Fruit fly (Drosophila melanogaster): ENCODE measurements around the gene CG9331.

The CG9331 gene

DNA sequence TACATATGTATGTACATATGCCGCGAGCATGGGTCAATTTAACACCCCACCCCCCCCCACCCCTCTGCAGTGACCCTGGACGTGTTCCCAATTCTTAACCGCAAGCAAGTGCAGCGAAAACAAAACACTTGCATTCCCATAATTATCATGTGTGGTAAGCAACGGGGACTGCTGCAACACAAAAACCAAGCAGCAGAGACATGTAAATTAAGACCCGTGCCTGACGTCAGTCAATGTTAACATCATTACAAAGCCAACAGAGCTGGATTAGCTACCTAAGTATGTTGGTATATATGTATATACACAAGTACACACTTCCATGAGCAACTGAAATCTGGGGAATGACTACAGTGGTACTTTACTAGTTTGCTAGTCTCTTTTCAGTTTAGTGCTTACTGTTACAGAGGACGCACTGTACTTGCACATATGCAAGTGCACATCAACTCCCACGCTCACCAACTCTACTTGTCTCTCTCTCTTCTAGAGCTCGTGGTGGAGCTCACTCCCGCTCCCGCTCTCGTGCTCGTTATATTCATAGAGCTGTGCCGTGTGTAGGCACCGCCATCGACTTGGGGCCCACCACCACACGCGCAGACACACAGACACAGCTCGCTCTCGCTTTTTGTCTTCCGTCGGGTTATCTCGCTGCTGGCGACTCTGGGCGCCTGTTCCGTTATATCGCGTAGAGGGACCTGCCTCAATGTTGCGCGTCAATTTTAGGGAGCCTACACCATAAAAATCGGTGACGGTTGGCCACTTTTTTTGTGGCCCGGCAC, 1.2 kb upstream of the CG9331 start (continued):
- TF ChIP-seq unpg (GFP tag; optimal IDR thresholded peaks at IDR 0.05) (no peak), CG6813 (GFP tag; optimal IDR thresholded peaks at IDR 0.05) (peak; percentile 18), CG18011 (GFP tag; optimal IDR thresholded peaks at IDR 0.05) (no peak), Spps (tag; optimal IDR thresholded peaks at IDR 0.05) (no peak), CG9817 (tag; optimal IDR thresholded peaks at IDR 0.05) (no peak), CG2712 (tag; optimal IDR thresholded peaks at IDR 0.05) (peak; percentile 13), crol (GFP tag; IDR thresholded peaks at IDR 0.05) (peak; percentile 49; the same call in 1 of the 2 replicates), CG10321 (GFP tag; IDR thresholded peaks at IDR 0.05) (no peak), CG9609 (GFP tag; optimal IDR thresholded peaks at IDR 0.05) (no peak), CG18619 (GFP tag; optimal IDR thresholded peaks at IDR 0.05) (no peak), CG8359 (GFP tag; optimal IDR thresholded peaks at IDR 0.05; ENCODE audit: borderline replicate concordance) (no peak), Bgb (GFP tag; IDR thresholded peaks at IDR 0.05; ENCODE audit: partially characterized antibody) (peak; percentile 40; the same call in 1 of the 2 replicates), CG13296 (GFP tag; optimal IDR thresholded peaks at IDR 0.05) (no peak), CG3838 (GFP tag; optimal IDR thresholded peaks at IDR 0.05) (no peak), gfzf (GFP tag; optimal IDR thresholded peaks at IDR 0.05) (no peak), CG13775 (GFP tag; optimal IDR thresholded peaks at IDR 0.05) (no peak), danr (GFP tag; IDR thresholded peaks at IDR 0.05) (no peak), CG17802 (tag; optimal IDR thresholded peaks at IDR 0.05) (peak; percentile 94), klu (GFP tag; IDR thresholded peaks at IDR 0.05) (peak; percentile 47), Sry-β (GFP tag; optimal IDR thresholded peaks at IDR 0.05) (no peak), CG4360 (GFP tag; IDR thresholded peaks at IDR 0.05) (no peak; the same call in 1 of the 2 replicates), gsb-n (tag; optimal IDR thresholded peaks at IDR 0.05) (no peak), mam (GFP tag; optimal IDR thresholded peaks at IDR 0.05) (no peak), cg (GFP tag; optimal IDR thresholded peaks at IDR 0.05) (peak; percentile 84), bsh (GFP tag; optimal IDR thresholded peaks at IDR 0.05) (no peak), ash1 (GFP tag; optimal IDR thresholded peaks at IDR 0.05) (no peak), ac (GFP tag; optimal IDR thresholded peaks at IDR 0.05) (no peak), Doc2 (GFP tag; IDR thresholded peaks at IDR 0.05) (no peak), Hand (GFP tag; optimal IDR thresholded peaks at IDR 0.05) (no peak), CG4328 (GFP tag; optimal IDR thresholded peaks at IDR 0.05) (no peak), ci (GFP tag; IDR thresholded peaks at IDR 0.05) (peak; percentile 66; the same call in 2 of the 3 replicates), Hr3 (GFP tag; optimal IDR thresholded peaks at IDR 0.05) (no peak), CG1647 (GFP tag; optimal IDR thresholded peaks at IDR 0.05) (no peak), ken (GFP tag; IDR thresholded peaks at IDR 0.05) (no peak), trh (GFP tag; optimal IDR thresholded peaks at IDR 0.05) (no peak), CG12155 (GFP tag; optimal IDR thresholded peaks at IDR 0.05) (no peak), CG14965 (GFP tag; optimal IDR thresholded peaks at IDR 0.05; ENCODE audit: borderline replicate concordance) (no peak), CG10147 (GFP tag; optimal IDR thresholded peaks at IDR 0.05) (no peak), tio (GFP tag; optimal IDR thresholded peaks at IDR 0.05) (no peak), caup (GFP tag; optimal IDR thresholded peaks at IDR 0.05; ENCODE audit: severe bottlenecking) (no peak), CG12219 (GFP tag; optimal IDR thresholded peaks at IDR 0.05) (no peak), peb (GFP tag; IDR thresholded peaks at IDR 0.05) (no peak), fd96Cb (tag; optimal IDR thresholded peaks at IDR 0.05) (no peak), CG7556 (GFP tag; optimal IDR thresholded peaks at IDR 0.05) (no peak), chm (GFP tag; IDR thresholded peaks at IDR 0.05) (no peak; the same call in 1 of the 2 replicates), Oaz (GFP tag; IDR thresholded peaks at IDR 0.05) (no peak), Sox102F (GFP tag; optimal IDR thresholded peaks at IDR 0.05) (no peak), wdn (GFP tag; IDR thresholded peaks at IDR 0.05) (no peak), gcm2 (GFP tag; optimal IDR thresholded peaks at IDR 0.05) (no peak)

Data from whole organism, embryonic.